Fruit fly (Drosophila melanogaster): ENCODE results near the gene bves.

DNA sequence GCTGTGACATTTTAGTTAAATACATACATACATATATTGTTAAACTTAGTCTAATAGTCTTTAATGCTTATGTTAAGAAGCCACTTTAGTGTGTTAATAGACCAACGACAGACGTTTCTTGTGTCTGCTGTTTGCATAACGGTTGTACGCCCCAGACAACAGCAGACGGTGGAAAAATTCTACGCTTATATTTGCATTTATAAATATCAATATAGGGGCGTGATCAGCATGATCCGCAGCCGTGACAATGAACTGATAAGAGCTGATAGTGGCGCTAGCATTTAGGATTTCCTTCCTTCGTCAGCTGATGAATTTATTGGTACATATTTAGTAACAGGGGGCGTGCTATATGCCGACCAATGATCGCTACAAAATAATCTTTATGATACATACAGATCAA lies 12.0 kb downstream of the bves start:
- TF ChIP-seq CG1620 (GFP tag; optimal IDR thresholded peaks at IDR 0.05) = no peak
- TF ChIP-seq kay (GFP tag; ENCODE audit: borderline replicate concordance) = no peak
- TF ChIP-seq Mnt (GFP tag; optimal IDR thresholded peaks at IDR 0.05) = no peak
- no peak for TF ChIP-seq toe (GFP tag; optimal IDR thresholded peaks at IDR 0.05)
- TF ChIP-seq Crg-1 (GFP tag; optimal IDR thresholded peaks at IDR 0.05) = no peak
- no peak for TF ChIP-seq cic (GFP tag; optimal IDR thresholded peaks at IDR 0.05)
- TF ChIP-seq CG14711 (tag; optimal IDR thresholded peaks at IDR 0.05) = no peak
- no peak for TF ChIP-seq CG12768 (GFP tag; optimal IDR thresholded peaks at IDR 0.05)
- no peak for TF ChIP-seq cnc (optimal IDR thresholded peaks at IDR 0.05)

Measured in whole organism, adult.